Fruit fly (Drosophila melanogaster) whole organism, embryonic: ENCODE measurements around the gene CG3097.

Source experiments
- ATbp ChIP-seq: fragments of 200-800 bp; sonication (Bioruptor generic); optimal IDR thresholded peaks from 2 replicates; lab custom pipeline; 2017; ENCODE audit warnings: missing biosample characterization, mild to moderate bottlenecking, missing genetic modification characterization, missing genetic modification reagents
- Abd-B ChIP-seq: fragments of 200-800 bp; sonication (Bioruptor generic); optimal IDR thresholded peaks from 2 replicates; lab custom pipeline; 2018; ENCODE audit warnings: missing biosample characterization, mild to moderate bottlenecking, missing genetic modification characterization, moderate library complexity
- Bdp1 ChIP-seq: fragments of 200-800 bp; sonication (Bioruptor generic); optimal IDR thresholded peaks from 3 replicates; lab custom pipeline; 2016; ENCODE audit warnings: missing biosample characterization, missing genetic modification characterization
- Blimp-1 ChIP-seq: fragments of 200-800 bp; sonication (Bioruptor generic); optimal IDR thresholded peaks from 3 replicates; lab custom pipeline; 2018; ENCODE audit warnings: missing biosample characterization, missing genetic modification characterization, mild to moderate bottlenecking, moderate library complexity, missing genetic modification reagents
- C15 ChIP-seq: fragments of 200-800 bp; sonication (Bioruptor generic); IDR thresholded peaks from 3 replicates; pipeline ENCODE4 v1.3.6; 2022; ENCODE audit warnings: missing biosample characterization, missing genetic modification characterization
- CG10462 ChIP-seq: fragments of 200-800 bp; sonication (Bioruptor generic); optimal IDR thresholded peaks from 2 replicates; lab custom pipeline; 2016; ENCODE audit warnings: missing biosample characterization, missing genetic modification characterization
- CG10959 ChIP-seq: fragments of 200-800 bp; sonication (Bioruptor generic); IDR thresholded peaks from 2 replicates; pipeline ENCODE4 v1.3.6; 2022; ENCODE audit warnings: missing biosample characterization, missing genetic modification characterization
- CG13296 ChIP-seq: fragments of 200-800 bp; sonication (Bioruptor generic); optimal IDR thresholded peaks from 3 replicates; lab custom pipeline; 2018; ENCODE audit warnings: missing biosample characterization, mild to moderate bottlenecking, missing genetic modification characterization
- CG15011 ChIP-seq: fragments of 200-800 bp; sonication (Bioruptor generic); optimal IDR thresholded peaks from 3 replicates; lab custom pipeline; 2018; ENCODE audit warnings: missing biosample characterization, mild to moderate bottlenecking, missing genetic modification characterization
- CG16863 ChIP-seq: fragments of 200-800 bp; sonication (Bioruptor generic); optimal IDR thresholded peaks from 3 replicates; lab custom pipeline; 2016; ENCODE audit warnings: missing biosample characterization, missing genetic modification characterization
- CG17361 ChIP-seq: fragments of 200-800 bp; sonication (Bioruptor generic); IDR thresholded peaks from 3 replicates; pipeline ENCODE4 v1.3.6; 2022; ENCODE audit warnings: missing biosample characterization, missing genetic modification characterization
- CG18262 ChIP-seq: fragments of 200-800 bp; optimal IDR thresholded peaks from 3 replicates; lab custom pipeline; 2019; ENCODE audit warnings: missing biosample characterization, mild to moderate bottlenecking, missing genetic modification characterization, moderate library complexity
- CG2129 ChIP-seq: fragments of 200-800 bp; sonication (Bioruptor generic); IDR thresholded peaks from 2 replicates; pipeline ENCODE4 v1.3.6; 2022; ENCODE audit warnings: missing biosample characterization, missing genetic modification characterization; ENCODE audit not compliant: partially characterized antibody
- CG2875 ChIP-seq: fragments of 200-800 bp; sonication (Bioruptor generic); optimal IDR thresholded peaks from 2 replicates; lab custom pipeline; 2017; ENCODE audit warnings: missing biosample characterization, mild to moderate bottlenecking, missing genetic modification characterization, missing genetic modification reagents
- CG31365 ChIP-seq: fragments of 200-800 bp; sonication (Bioruptor generic); optimal IDR thresholded peaks from 2 replicates; lab custom pipeline; 2018; ENCODE audit warnings: missing biosample characterization, mild to moderate bottlenecking, missing genetic modification characterization
- CG33557 ChIP-seq: fragments of 200-800 bp; sonication (Bioruptor generic); optimal IDR thresholded peaks from 2 replicates; lab custom pipeline; 2019; ENCODE audit warnings: missing biosample characterization, mild to moderate bottlenecking, missing genetic modification characterization, moderate library complexity
- CG34422 ChIP-seq: fragments of 200-800 bp; sonication (Bioruptor generic); IDR thresholded peaks from 3 replicates; pipeline ENCODE4 v1.3.6; 2022; ENCODE audit warnings: missing biosample characterization, missing genetic modification characterization
- CG4328 ChIP-seq: fragments of 200-800 bp; sonication (Bioruptor generic); optimal IDR thresholded peaks from 3 replicates; lab custom pipeline; 2017; ENCODE audit warnings: missing biosample characterization, missing genetic modification reagents, missing genetic modification characterization
- CG5953 ChIP-seq: fragments of 200-800 bp; sonication (Bioruptor generic); IDR thresholded peaks from 2 replicates; pipeline ENCODE4 v1.3.6; 2022; ENCODE audit warnings: missing biosample characterization, missing genetic modification characterization
- CG6813 ChIP-seq: fragments of 200-800 bp; sonication (Bioruptor generic); optimal IDR thresholded peaks from 2 replicates; lab custom pipeline; 2017; ENCODE audit warnings: missing biosample characterization, missing genetic modification characterization, mild to moderate bottlenecking, moderate library complexity, missing genetic modification reagents
- CG7556 ChIP-seq: fragments of 200-800 bp; sonication (Bioruptor generic); optimal IDR thresholded peaks from 2 replicates; lab custom pipeline; 2017; ENCODE audit warnings: missing biosample characterization, mild to moderate bottlenecking, missing genetic modification characterization
- CG7786 ChIP-seq: fragments of 200-800 bp; sonication (Bioruptor generic); optimal IDR thresholded peaks from 2 replicates; lab custom pipeline; 2016; ENCODE audit warnings: missing biosample characterization, missing genetic modification characterization
- CTCF ChIP-seq: fragments of 200-800 bp; sonication (Bioruptor generic); optimal IDR thresholded peaks from 2 replicates; lab custom pipeline; 2017; ENCODE audit warnings: missing biosample characterization, mild to moderate bottlenecking, missing genetic modification characterization, moderate library complexity
- Chrac-16 ChIP-seq: fragments of 200-800 bp; sonication (Bioruptor generic); optimal IDR thresholded peaks from 3 replicates; lab custom pipeline; 2016; ENCODE audit warnings: missing biosample characterization, missing genetic modification characterization
- Fer1 ChIP-seq: fragments of 200-800 bp; sonication (Bioruptor generic); optimal IDR thresholded peaks from 2 replicates; lab custom pipeline; 2017; ENCODE audit warnings: missing biosample characterization, mild to moderate bottlenecking, missing genetic modification characterization
- Gug ChIP-seq: fragments of 200-800 bp; sonication (Bioruptor generic); IDR thresholded peaks from 4 replicates; pipeline ENCODE4 v1.3.6; 2022; ENCODE audit warnings: missing biosample characterization, missing genetic modification characterization
- HHEX ChIP-seq: fragments of 200-800 bp; sonication (Bioruptor generic); optimal IDR thresholded peaks from 3 replicates; lab custom pipeline; 2017; ENCODE audit warnings: missing biosample characterization, mild to moderate bottlenecking, missing genetic modification characterization, missing genetic modification reagents
- Hr78 ChIP-seq, 2 experiments: fragments of 200-800 bp in 1 of 2; fragments of >200 bp in 1 of 2; sonication (Bioruptor generic) in 1 of 2; optimal IDR thresholded peaks; 2 replicates each; lab custom pipeline; 2017 to 2019; ENCODE audit warnings: missing biosample characterization in 2 of 2, missing genetic modification characterization in 2 of 2, mild to moderate bottlenecking in 1 of 2, moderate library complexity in 1 of 2
- Med ChIP-seq: fragments of 200-800 bp; sonication (Bioruptor generic); peaks from one replicate; lab custom pipeline; 2016; ENCODE audit warnings: missing biosample characterization, missing genetic modification characterization, mild to moderate bottlenecking, inconsistent platforms, moderate library complexity
- PHDP ChIP-seq: fragments of 200-800 bp; sonication (Bioruptor generic); optimal IDR thresholded peaks from 3 replicates; lab custom pipeline; 2018; ENCODE audit warnings: missing biosample characterization, mild to moderate bottlenecking, missing genetic modification characterization, moderate library complexity
- Stat92E ChIP-seq, 3 experiments: fragments of >200 bp in 2 of 3; fragments of 200-800 bp in 1 of 3; sonication (Bioruptor generic) in 1 of 3; optimal IDR thresholded peaks; 2 replicates each; lab custom pipeline; 2017 to 2019; ENCODE audit warnings: missing biosample characterization in 3 of 3, missing genetic modification characterization in 3 of 3, mild to moderate bottlenecking in 1 of 3, moderate library complexity in 1 of 3
- bbx ChIP-seq: fragments of 200-800 bp; sonication (Bioruptor generic); IDR thresholded peaks from 2 replicates; pipeline ENCODE4 v1.3.6; 2022; ENCODE audit warnings: missing biosample characterization, missing genetic modification characterization; ENCODE audit not compliant: partially characterized antibody
- bsh ChIP-seq, 2 experiments: fragments of 200-800 bp; sonication (Bioruptor generic); optimal IDR thresholded peaks; 2 replicates each; lab custom pipeline; 2017 to 2018; ENCODE audit warnings: mild to moderate bottlenecking in 2 of 2, missing biosample characterization in 2 of 2, missing genetic modification characterization in 2 of 2, moderate library complexity in 1 of 2
- en ChIP-seq: fragments of 200-800 bp; sonication (Bioruptor generic); optimal IDR thresholded peaks from 2 replicates; lab custom pipeline; 2016; ENCODE audit warnings: missing biosample characterization, missing genetic modification characterization
- eyg ChIP-seq: fragments of 200-800 bp; sonication (Bioruptor generic); optimal IDR thresholded peaks from 3 replicates; lab custom pipeline; 2016; ENCODE audit warnings: missing biosample characterization, missing genetic modification characterization
- jigr1 ChIP-seq: fragments of 200-800 bp; sonication (Bioruptor generic); IDR thresholded peaks from 3 replicates; pipeline ENCODE4 v1.3.6; 2022; ENCODE audit warnings: missing biosample characterization, missing genetic modification characterization
- jumu ChIP-seq: fragments of 200-800 bp; sonication (Bioruptor generic); optimal IDR thresholded peaks from 3 replicates; lab custom pipeline; 2016; ENCODE audit warnings: missing biosample characterization, missing genetic modification characterization
- lbe ChIP-seq: fragments of 200-800 bp; sonication (Bioruptor generic); optimal IDR thresholded peaks from 2 replicates; lab custom pipeline; 2016; ENCODE audit warnings: missing biosample characterization, mild to moderate bottlenecking, missing genetic modification characterization
- lilli ChIP-seq: fragments of 200-800 bp; sonication (Bioruptor generic); optimal IDR thresholded peaks from 3 replicates; lab custom pipeline; 2016; ENCODE audit warnings: missing biosample characterization, missing genetic modification characterization
- lmd ChIP-seq: fragments of 200-800 bp; sonication (Bioruptor generic); IDR thresholded peaks from 2 replicates; pipeline ENCODE4 v1.3.6; 2022; ENCODE audit warnings: missing biosample characterization, missing genetic modification characterization
- nerfin-1 ChIP-seq: fragments of 200-800 bp; sonication (Bioruptor generic); optimal IDR thresholded peaks from 3 replicates; lab custom pipeline; 2019; ENCODE audit warnings: missing biosample characterization, mild to moderate bottlenecking, missing genetic modification characterization, moderate library complexity
- peb ChIP-seq: fragments of 200-800 bp; sonication (Bioruptor generic); IDR thresholded peaks from 2 replicates; pipeline ENCODE4 v1.3.6; 2022; ENCODE audit warnings: missing biosample characterization, missing genetic modification characterization
- pum ChIP-seq: fragments of 200-800 bp; sonication (Bioruptor generic); optimal IDR thresholded peaks from 2 replicates; lab custom pipeline; 2016; ENCODE audit warnings: missing biosample characterization, missing genetic modification characterization
- ro ChIP-seq: fragments of 200-800 bp; sonication (Bioruptor generic); IDR thresholded peaks from 2 replicates; pipeline ENCODE4 v1.3.6; 2022; ENCODE audit warnings: missing biosample characterization, missing genetic modification characterization
- sima ChIP-seq: fragments of 200-800 bp; sonication (Bioruptor generic); optimal IDR thresholded peaks from 2 replicates; lab custom pipeline; 2016; ENCODE audit warnings: missing biosample characterization, missing genetic modification characterization
- tap ChIP-seq: fragments of 200-800 bp; optimal IDR thresholded peaks from 3 replicates; lab custom pipeline; 2019; ENCODE audit warnings: missing biosample characterization, mild to moderate bottlenecking, missing genetic modification characterization, moderate library complexity
- tup ChIP-seq: fragments of 200-800 bp; sonication (Bioruptor generic); optimal IDR thresholded peaks from 2 replicates; lab custom pipeline; 2016; ENCODE audit warnings: missing biosample characterization, mild to moderate bottlenecking, missing genetic modification characterization, moderate library complexity
- twi ChIP-seq: fragments of 200-800 bp; optimal IDR thresholded peaks from 2 replicates; lab custom pipeline; 2019; ENCODE audit warnings: missing biosample characterization, mild to moderate bottlenecking, missing genetic modification characterization, moderate library complexity
- zf30C ChIP-seq: fragments of 200-800 bp; sonication (Bioruptor generic); optimal IDR thresholded peaks from 3 replicates; lab custom pipeline; 2018; ENCODE audit warnings: missing biosample characterization, mild to moderate bottlenecking, missing genetic modification characterization

Gene CG3097

DNA sequence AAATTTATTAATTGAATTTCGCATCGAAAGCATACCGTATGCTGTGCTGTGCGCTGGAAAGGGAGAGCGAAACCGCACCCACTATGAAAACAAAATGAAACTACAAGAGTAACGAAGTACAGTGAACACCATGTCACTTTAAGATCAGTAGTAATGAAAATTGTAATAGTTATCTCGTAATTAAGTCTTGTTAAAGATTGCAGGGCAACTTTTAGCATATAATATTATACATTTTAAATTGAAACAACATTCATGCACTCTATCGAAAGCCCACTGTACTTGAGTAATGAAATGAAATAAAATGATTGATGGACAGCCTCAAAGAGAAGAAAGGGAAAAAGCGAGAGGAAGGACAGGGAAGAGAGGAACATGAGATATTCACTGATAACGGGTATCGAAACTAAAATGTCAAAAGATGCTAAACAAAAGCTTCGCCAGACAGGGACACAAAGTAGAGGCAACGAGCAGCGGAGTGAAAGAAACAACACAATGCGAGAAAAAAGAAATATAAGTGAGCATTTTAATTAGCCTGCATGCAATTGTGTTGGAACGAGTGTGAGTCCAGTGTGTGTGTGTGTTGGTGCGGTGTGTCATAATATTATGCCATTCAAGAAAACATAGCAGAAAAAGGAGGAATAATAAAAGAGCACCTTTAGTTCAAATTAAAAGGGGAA lies 35.2 kb downstream of the CG3097 start (continued):
- TF ChIP-seq CG13296 (peak; percentile 40), Blimp-1 (peak; percentile 67), CTCF (GFP tag; lab: Kevin White, UChicago) (no peak), eyg (GFP tag; lab: Kevin White, UChicago) (no peak), tap (tag; lab: Kevin White, UChicago) (peak; percentile 74), zf30C (GFP tag; lab: Kevin White, UChicago) (no peak), CG4328 (GFP tag; lab: Kevin White, UChicago) (no peak), tup (peak; percentile 21), sima (GFP tag; lab: Kevin White, UChicago) (no peak), bbx (GFP tag; lab: Robert Waterston, UW) (no peak), Fer1 (GFP tag; lab: Kevin White, UChicago) (peak; percentile 81), CG18262 (tag; lab: Kevin White, UChicago) (peak; percentile 78), CG5953 (GFP tag; lab: Robert Waterston, UW) (peak; percentile 78), CG33557 (GFP tag; lab: Kevin White, UChicago) (peak; percentile 32), Stat92E (GFP tag; optimal IDR thresholded peaks at IDR 0.05; lab: Kevin White, UChicago) (no peak), CG31365 (tag; lab: Kevin White, UChicago) (peak; percentile 7), Chrac-16 (GFP tag; lab: Kevin White, UChicago) (peak; percentile 70), ro (GFP tag; lab: Robert Waterston, UW) (0 out of 2 replicates have a peak, but pooled peaks have one; percentile 13), jumu (GFP tag; lab: Kevin White, UChicago) (peak; percentile 40), nerfin-1 (tag; lab: Kevin White, UChicago) (peak; percentile 42), lmd (GFP tag; lab: Robert Waterston, UW) (peak; percentile 80), lbe (peak; percentile 80), CG2875 (GFP tag; lab: Kevin White, UChicago) (peak; percentile 51), CG15011 (peak; percentile 43), peb (GFP tag; lab: Robert Waterston, UW) (peak; percentile 51), Bdp1 (GFP tag; lab: Kevin White, UChicago) (peak; percentile 15), CG2129 (GFP tag; lab: Robert Waterston, UW) (no peak), pum (peak; percentile 60), CG34422 (peak; percentile 81), HHEX (peak; percentile 3), C15 (GFP tag; lab: Robert Waterston, UW) (peak; percentile 67; the same call in 1 of the 3 replicates), lilli (peak; percentile 85), twi (tag; lab: Kevin White, UChicago) (peak; percentile 47), CG16863 (peak; percentile 44), PHDP (tag; lab: Kevin White, UChicago) (peak; percentile 83), en (GFP tag; lab: Kevin White, UChicago) (peak; percentile 16), CG10462 (GFP tag; lab: Kevin White, UChicago) (peak; percentile 24), Hr78 (GFP tag; optimal IDR thresholded peaks at IDR 0.05; lab: Kevin White, UChicago) (peak in 1 of 2 experiments; percentile 33), CG10959 (0 out of 2 replicates have a peak, but pooled peaks have one; percentile 20), CG17361 (GFP tag; lab: Robert Waterston, UW) (peak; percentile 83), CG7786 (GFP tag; lab: Kevin White, UChicago) (peak; percentile 24), Abd-B (GFP tag; lab: Kevin White, UChicago) (peak; percentile 75), jigr1 (GFP tag; lab: Robert Waterston, UW) (peak; percentile 39; the same call in 1 of the 3 replicates), Gug (GFP tag; lab: Robert Waterston, UW) (peak; percentile 52; the same call in 2 of the 4 replicates), CG6813 (GFP tag; lab: Kevin White, UChicago) (peak; percentile 58), ATbp (GFP tag; lab: Kevin White, UChicago) (peak; percentile 45), CG7556 (GFP tag; lab: Kevin White, UChicago) (peak; percentile 72), Med (GFP tag; lab: Kevin White, UChicago) (peak; percentile 94), bsh (GFP tag; optimal IDR thresholded peaks at IDR 0.05; lab: Kevin White, UChicago) (peak; percentile 64 to 85)
